Fruit fly (Drosophila melanogaster) whole organism, wandering third instar larva: ENCODE data around the gene CG43880.

Source experiments
- Abd-B ChIP-seq: fragments of >200 bp; optimal IDR thresholded peaks from 2 replicates; lab custom pipeline; 2017; ENCODE audit warnings: missing biosample characterization, missing genetic modification characterization
- Vsx2 ChIP-seq: fragments of 200-300, 225-300 bp; sonication (Bioruptor generic); optimal IDR thresholded peaks from 2 replicates; lab custom pipeline; 2018; ENCODE audit warnings: missing biosample characterization, missing genetic modification characterization; ENCODE audit not compliant: partially characterized antibody

- no peak for TF ChIP-seq Vsx2 (GFP tag; lab: Kevin White, UChicago)
- no peak for TF ChIP-seq Abd-B
Observed at dm6 chr3L:7935933-7936494, 10.1 kb downstream of the CG43880 start, which contains the start of the genes syd and Srp9.
